Worm (Caenorhabditis elegans) whole organism, midembryonic: ENCODE results near the gene M03C11.3.

Source experiments
- T22C8.4 ChIP-seq: fragments of 200-800 bp; sonication (Bioruptor generic); IDR thresholded peaks from 2 replicates; pipeline ENCODE4 v1.3.6; 2022; ENCODE audit warnings: missing genetic modification characterization, missing compliant biosample characterization
- cog-1 ChIP-seq: sonication (generic microtip); optimal IDR thresholded peaks from 2 replicates; lab custom pipeline; 2016; ENCODE audit warnings: missing genetic modification characterization, missing compliant biosample characterization
- flt-1 ChIP-seq: fragments of 200-800 bp; sonication (Bioruptor generic); IDR thresholded peaks from 2 replicates; pipeline ENCODE4 v1.3.6; 2022; ENCODE audit warnings: missing genetic modification characterization, missing compliant biosample characterization
- klf-2 ChIP-seq: fragments of 200-800 bp; sonication (Bioruptor generic); conservative IDR thresholded peaks from 2 replicates; pipeline ENCODE4 v1.3.6; 2022; ENCODE audit warnings: missing genetic modification reagents, missing genetic modification characterization, missing compliant biosample characterization
- med-1 ChIP-seq: sonication (generic microtip); optimal IDR thresholded peaks from 2 replicates; lab custom pipeline; 2017; ENCODE audit warnings: missing genetic modification characterization, mild to moderate bottlenecking, missing compliant biosample characterization, antibody characterized with exemption, missing genetic modification reagents; ENCODE audit not compliant: insufficient read depth
- ref-1 ChIP-seq: fragments of 200-800 bp; sonication (Bioruptor generic); conservative IDR thresholded peaks from 2 replicates; pipeline ENCODE4 v1.3.6; 2022; ENCODE audit warnings: missing genetic modification reagents, missing genetic modification characterization, missing compliant biosample characterization
- tab-1 ChIP-seq: fragments of 200-800 bp; sonication (Bioruptor generic); IDR thresholded peaks from 2 replicates; pipeline ENCODE4 v1.3.6; 2022; ENCODE audit warnings: missing genetic modification characterization, missing compliant biosample characterization
- ztf-23 ChIP-seq: fragments of 200-800 bp; sonication (Bioruptor generic); IDR thresholded peaks from 2 replicates; pipeline ENCODE4 v1.3.6; 2022; ENCODE audit warnings: missing genetic modification reagents, missing genetic modification characterization, missing compliant biosample characterization
- ztf-29 ChIP-seq: fragments of 200-800 bp; sonication (Bioruptor generic); IDR thresholded peaks from 2 replicates; pipeline ENCODE4 v1.3.6; 2022; ENCODE audit warnings: missing genetic modification reagents, missing genetic modification characterization, missing compliant biosample characterization

Gene M03C11.3

ce11 chrIII:10463653-10464052 lies 58.8 kb downstream of the M03C11.3 start:
- TF ChIP-seq T22C8.4 (GFP tag; lab: Robert Waterston, UW) (no peak), med-1 (GFP tag; lab: Kevin White, UChicago) (no peak), klf-2 (GFP tag; lab: Robert Waterston, UW) (no peak), ztf-29 (no peak), ref-1 (no peak), tab-1 (GFP tag; lab: Robert Waterston, UW) (no peak), flt-1 (GFP tag; lab: Robert Waterston, UW) (no peak), ztf-23 (GFP tag; lab: Robert Waterston, UW) (no peak), cog-1 (no peak)

- no peak for TF ChIP-seq flt-1 (GFP tag; lab: Robert Waterston, UW)
- no peak for TF ChIP-seq T22C8.4 (GFP tag; lab: Robert Waterston, UW)
- TF ChIP-seq ztf-23 (GFP tag; lab: Robert Waterston, UW) = no peak
These were observed 59.6 kb downstream of the M03C11.3 start for ce11 chrIII:10464455-10464854.
